Worm (Caenorhabditis elegans) whole organism, L4 larva: Measurements from ENCODE around the gene kvs-5.

Experiments used
- D1046.2 ChIP-seq: fragments of 200-800 bp; sonication (Bioruptor generic); IDR thresholded peaks from 2 replicates; pipeline ENCODE4 v1.3.6; 2022; ENCODE audit warnings: missing genetic modification characterization, missing compliant biosample characterization
- F26F4.8 ChIP-seq: fragments of 200-800 bp; sonication (Bioruptor generic); conservative IDR thresholded peaks from 2 replicates; pipeline ENCODE4 v1.3.6; 2022; ENCODE audit warnings: missing genetic modification characterization, missing compliant biosample characterization
- R02D3.7 ChIP-seq: fragments of 150-350 bp; sonication (generic microtip); optimal IDR thresholded peaks from 3 replicates; lab custom pipeline; 2014; ENCODE audit warnings: missing biosample characterization, missing genetic modification characterization
- T20F7.1 ChIP-seq: fragments of 200-800 bp; sonication (Bioruptor generic); optimal IDR thresholded peaks from 2 replicates; lab custom pipeline; 2018; ENCODE audit warnings: mild to moderate bottlenecking, missing genetic modification characterization, missing compliant biosample characterization
- ZK337.2 ChIP-seq: fragments of 200-800 bp; sonication (Bioruptor generic); IDR thresholded peaks from 2 replicates; pipeline ENCODE4 v1.3.6; 2022; ENCODE audit warnings: missing genetic modification reagents, missing genetic modification characterization, missing compliant biosample characterization
- ZK546.5 ChIP-seq, 2 experiments: sonication (generic microtip); optimal IDR thresholded peaks; 2 replicates each; lab custom pipeline; 2017; ENCODE audit warnings: missing biosample characterization in 2 of 2, missing genetic modification characterization in 2 of 2
- aha-1 ChIP-seq: fragments of 150-350 bp; peaks from one replicate; lab custom pipeline; 2014; ENCODE audit warnings: missing biosample characterization, missing genetic modification characterization
- ama-1 ChIP-seq: fragments of 150-350 bp; optimal IDR thresholded peaks from 2 replicates; lab custom pipeline; 2014; ENCODE audit warnings: inconsistent platforms, mixed read lengths
- attf-4 ChIP-seq: sonication (generic microtip); optimal IDR thresholded peaks from 3 replicates; lab custom pipeline; 2017; ENCODE audit warnings: missing biosample characterization, missing genetic modification characterization
- ceh-82 ChIP-seq: sonication (generic microtip); optimal IDR thresholded peaks from 2 replicates; lab custom pipeline; 2017; ENCODE audit warnings: missing biosample characterization, missing genetic modification characterization
- ctbp-1 ChIP-seq: fragments of 200-800 bp; sonication (Bioruptor generic); IDR thresholded peaks from 2 replicates; pipeline ENCODE4 v1.3.6; 2022; ENCODE audit warnings: missing genetic modification reagents, missing genetic modification characterization, missing compliant biosample characterization
- dmd-6 ChIP-seq: fragments of 200-800 bp; sonication (Bioruptor generic); IDR thresholded peaks from 2 replicates; pipeline ENCODE4 v1.3.6; 2022; ENCODE audit warnings: missing genetic modification reagents, missing genetic modification characterization, missing compliant biosample characterization
- dmd-8 ChIP-seq: fragments of 200-800 bp; sonication (Bioruptor generic); IDR thresholded peaks from 2 replicates; pipeline ENCODE4 v1.3.6; 2022; ENCODE audit warnings: missing genetic modification characterization, missing compliant biosample characterization
- dve-1 ChIP-seq: sonication (generic microtip); optimal IDR thresholded peaks from 2 replicates; lab custom pipeline; 2017; ENCODE audit warnings: antibody characterized with exemption, mild to moderate bottlenecking, missing genetic modification characterization, missing compliant biosample characterization; ENCODE audit not compliant: insufficient read depth
- egl-43 ChIP-seq: fragments of 200-800 bp; sonication (Bioruptor generic); IDR thresholded peaks from 2 replicates; pipeline ENCODE4 v1.3.6; 2022; ENCODE audit warnings: missing genetic modification reagents, missing genetic modification characterization, missing compliant biosample characterization
- hmg-1.1 ChIP-seq: fragments of 200-800 bp; sonication (Bioruptor generic); IDR thresholded peaks from 2 replicates; pipeline ENCODE4 v1.3.6; 2022; ENCODE audit warnings: missing genetic modification reagents, missing genetic modification characterization, missing compliant biosample characterization
- lim-7 ChIP-seq: fragments of 200-800 bp; sonication (Bioruptor generic); IDR thresholded peaks from 2 replicates; pipeline ENCODE4 v1.3.6; 2022; ENCODE audit warnings: missing genetic modification characterization, missing compliant biosample characterization
- lin-1 ChIP-seq: fragments of 200-800 bp; sonication (Bioruptor generic); IDR thresholded peaks from 2 replicates; pipeline ENCODE4 v1.3.6; 2022; ENCODE audit warnings: missing genetic modification reagents, missing genetic modification characterization, missing compliant biosample characterization
- lin-15B ChIP-seq: fragments of 150-350 bp; sonication (generic microtip); optimal IDR thresholded peaks from 3 replicates; lab custom pipeline; 2014; ENCODE audit warnings: missing biosample characterization, missing genetic modification characterization
- lir-3 ChIP-seq: sonication (generic microtip); optimal IDR thresholded peaks from 2 replicates; lab custom pipeline; 2016; ENCODE audit warnings: mild to moderate bottlenecking, missing genetic modification characterization, missing compliant biosample characterization
- lsy-2 ChIP-seq, 2 experiments: fragments of 150-350 bp in 1 of 2; sonication (generic microtip) in 1 of 2; optimal IDR thresholded peaks; 2 replicates each; lab custom pipeline; 2014 to 2017; ENCODE audit warnings: missing biosample characterization in 2 of 2, missing genetic modification characterization in 2 of 2
- madf-9 ChIP-seq: fragments of 200-800 bp; sonication (Bioruptor generic); conservative IDR thresholded peaks from 2 replicates; pipeline ENCODE4 v1.3.6; 2022; ENCODE audit warnings: missing genetic modification reagents, missing genetic modification characterization, missing compliant biosample characterization
- mdl-1 ChIP-seq, 2 experiments: fragments of 150-350 bp in 1 of 2; sonication (generic microtip) in 1 of 2; optimal IDR thresholded peaks; 2 replicates each; lab custom pipeline; 2014 to 2017; ENCODE audit warnings: missing biosample characterization in 2 of 2, missing genetic modification characterization in 2 of 2
- mdt-29 ChIP-seq: fragments of 200-800 bp; sonication (Bioruptor generic); IDR thresholded peaks from 2 replicates; pipeline ENCODE4 v1.3.6; 2022; ENCODE audit warnings: missing genetic modification reagents, missing genetic modification characterization, missing compliant biosample characterization
- mep-1 ChIP-seq: fragments of 150-350 bp; sonication (generic microtip); optimal IDR thresholded peaks from 3 replicates; lab custom pipeline; 2014; ENCODE audit warnings: missing biosample characterization, missing genetic modification characterization
- mxl-2 ChIP-seq: fragments of 200-800 bp; sonication (Bioruptor generic); conservative IDR thresholded peaks from 2 replicates; pipeline ENCODE4 v1.3.6; 2022; ENCODE audit warnings: missing genetic modification reagents, missing genetic modification characterization, missing compliant biosample characterization
- nhr-102 ChIP-seq: sonication (generic microtip); optimal IDR thresholded peaks from 2 replicates; lab custom pipeline; 2016; ENCODE audit warnings: mild to moderate bottlenecking, missing genetic modification characterization, moderate library complexity, missing compliant biosample characterization
- nhr-111 ChIP-seq: fragments of 200-800 bp; sonication (Bioruptor generic); optimal IDR thresholded peaks from 2 replicates; lab custom pipeline; 2018; ENCODE audit warnings: mild to moderate bottlenecking, missing genetic modification characterization, missing compliant biosample characterization
- nhr-237 ChIP-seq: sonication (generic microtip); optimal IDR thresholded peaks from 2 replicates; lab custom pipeline; 2017; ENCODE audit warnings: missing biosample characterization, missing genetic modification characterization
- nhr-25 ChIP-seq: sonication (generic microtip); optimal IDR thresholded peaks from 2 replicates; lab custom pipeline; 2017; ENCODE audit warnings: missing genetic modification characterization, mild to moderate bottlenecking, missing compliant biosample characterization, antibody characterized with exemption, moderate library complexity, borderline replicate concordance; ENCODE audit not compliant: insufficient read depth
- pqm-1 ChIP-seq: sonication (generic microtip); optimal IDR thresholded peaks from 2 replicates; lab custom pipeline; 2017; ENCODE audit warnings: missing biosample characterization, missing genetic modification characterization
- sdz-12 ChIP-seq: fragments of 200-800 bp; sonication (Bioruptor generic); optimal IDR thresholded peaks from 2 replicates; lab custom pipeline; 2018; ENCODE audit warnings: mild to moderate bottlenecking, missing genetic modification characterization, missing compliant biosample characterization
- snpc-1.2 ChIP-seq: fragments of 200-800 bp; sonication (Bioruptor generic); IDR thresholded peaks from 2 replicates; pipeline ENCODE4 v1.3.6; 2022; ENCODE audit warnings: missing genetic modification reagents, missing genetic modification characterization, missing compliant biosample characterization
- spr-1 ChIP-seq: sonication (generic microtip); optimal IDR thresholded peaks from 2 replicates; lab custom pipeline; 2016; ENCODE audit warnings: mild to moderate bottlenecking, missing genetic modification characterization, missing compliant biosample characterization
- tag-97 ChIP-seq: fragments of 200-800 bp; sonication (Bioruptor generic); IDR thresholded peaks from 2 replicates; pipeline ENCODE4 v1.3.6; 2022; ENCODE audit warnings: missing genetic modification characterization, missing compliant biosample characterization
- tra-1 ChIP-seq: fragments of 200-800 bp; sonication (Bioruptor generic); IDR thresholded peaks from 2 replicates; pipeline ENCODE4 v1.3.6; 2022; ENCODE audit warnings: missing genetic modification reagents, missing genetic modification characterization, missing compliant biosample characterization
- unc-39 ChIP-seq: sonication (generic microtip); optimal IDR thresholded peaks from 2 replicates; lab custom pipeline; 2017; ENCODE audit warnings: missing biosample characterization, missing genetic modification characterization
- unc-62 ChIP-seq, 3 experiments: fragments of 150-350 bp in 1 of 3; sonication (generic microtip); optimal IDR thresholded peaks in 2 of 3; peaks in 1 of 3; 1 replicate in 1 of 3; 2 replicates in 2 of 3; lab custom pipeline; 2014 to 2017; ENCODE audit warnings: missing biosample characterization in 3 of 3, missing genetic modification characterization in 3 of 3, missing genetic modification reagents in 3 of 3, missing genotype in 1 of 3
- zip-11 ChIP-seq: fragments of 200-800 bp; sonication (Bioruptor generic); IDR thresholded peaks from 2 replicates; pipeline ENCODE4 v1.3.6; 2022; ENCODE audit warnings: missing genetic modification characterization, missing compliant biosample characterization
- ztf-11 ChIP-seq: fragments of 150-350 bp; optimal IDR thresholded peaks from 2 replicates; lab custom pipeline; 2014; ENCODE audit warnings: missing biosample characterization, missing genetic modification characterization

kvs-5 gene

ce11 chrIV:736447-736846, at the start of gene kvs-5:
kvs-5 (plus strand) TSS chrIV:736747.
- TF ChIP-seq ZK337.2 = no peak
- TF ChIP-seq nhr-25 (tag; lab: Kevin White, UChicago) = no peak
- no peak for TF ChIP-seq D1046.2 (GFP tag; lab: Robert Waterston, UW)
- TF ChIP-seq hmg-1.1 = no peak
- TF ChIP-seq madf-9 = no peak
- TF ChIP-seq tra-1 (GFP tag; lab: Robert Waterston, UW) = no peak
- TF ChIP-seq mxl-2 (GFP tag; lab: Robert Waterston, UW) = no peak

- peak; percentile 5 for TF ChIP-seq aha-1 (tag; lab: Kevin White, UChicago)
- TF ChIP-seq D1046.2 (GFP tag; lab: Robert Waterston, UW) = no peak
- no peak for TF ChIP-seq dmd-8 (GFP tag; lab: Robert Waterston, UW)
- no peak for TF ChIP-seq dve-1 (tag; lab: Kevin White, UChicago)
- no peak for TF ChIP-seq nhr-102 (tag; lab: Kevin White, UChicago)
- no peak for TF ChIP-seq tag-97
- TF ChIP-seq spr-1 (tag; lab: Kevin White, UChicago) = no peak
Observed at ce11 chrIV:698304-698703, 38.2 kb upstream of the kvs-5 start, which contains the start of gene Y55F3C.17. Y55F3C.17 (minus strand) TSS chrIV:698404.

ce11 chrIV:707635-708034, 28.9 kb upstream of the kvs-5 start, which contains the start of gene cutl-26:
cutl-26 (minus strand) TSS chrIV:707735.
- TF ChIP-seq mdl-1 (tag; optimal IDR thresholded peaks at IDR 0.05; lab: Kevin White, UChicago) = no peak
- no peak for TF ChIP-seq aha-1 (tag; lab: Kevin White, UChicago)
- TF ChIP-seq D1046.2 (GFP tag; lab: Robert Waterston, UW) = no peak
- no peak for TF ChIP-seq R02D3.7 (tag; lab: Kevin White, UChicago)
- TF ChIP-seq dmd-6 = no peak
- TF ChIP-seq unc-39 = no peak
- no peak for TF ChIP-seq lir-3 (tag; lab: Kevin White, UChicago)
- no peak for TF ChIP-seq lin-1

ce11 chrIV:715433-715832, 21.1 kb upstream of the kvs-5 start:
- peak in 1 of 2 experiments; percentile 42 for TF ChIP-seq unc-62 (GFP tag; optimal IDR thresholded peaks at IDR 0.05 in 1 of 2; lab: Kevin White, UChicago)
- TF ChIP-seq unc-62 (tag; optimal IDR thresholded peaks at IDR 0.05; lab: Kevin White, UChicago) = no peak
- no peak for TF ChIP-seq nhr-237 (tag; lab: Kevin White, UChicago)

ce11 chrIV:716323-716722, 20.2 kb upstream of the kvs-5 start, which contains the start of gene clec-164:
clec-164 (plus strand) TSS chrIV:716623.
- no peak for TF ChIP-seq dmd-8 (GFP tag; lab: Robert Waterston, UW)
- TF ChIP-seq aha-1 (tag; lab: Kevin White, UChicago) = no peak
- no peak for TF ChIP-seq nhr-111
- no peak for TF ChIP-seq attf-4 (tag; lab: Kevin White, UChicago)
- TF ChIP-seq lim-7 (GFP tag; lab: Robert Waterston, UW) = no peak
- no peak for TF ChIP-seq F26F4.8 (GFP tag; lab: Robert Waterston, UW)
- TF ChIP-seq mdt-29 = no peak
- no peak for TF ChIP-seq D1046.2 (GFP tag; lab: Robert Waterston, UW)
- no peak for TF ChIP-seq ceh-82 (tag; lab: Kevin White, UChicago)

ce11 chrIV:719351-719750, 17.2 kb upstream of the kvs-5 start, which contains the start of gene Y55F3C.10:
Y55F3C.10 (minus strand) TSS chrIV:719451.
- TF ChIP-seq sdz-12 (GFP tag; lab: Kevin White, UChicago) (no peak), lin-15B (tag; lab: Kevin White, UChicago) (no peak), snpc-1.2 (GFP tag; lab: Robert Waterston, UW) (no peak), egl-43 (GFP tag; lab: Robert Waterston, UW) (no peak), zip-11 (no peak), pqm-1 (tag; lab: Kevin White, UChicago) (no peak), T20F7.1 (GFP tag; lab: Kevin White, UChicago) (no peak), ctbp-1 (no peak), ZK546.5 (tag; optimal IDR thresholded peaks at IDR 0.05; lab: Kevin White, UChicago) (no peak), ama-1 (lab: Kevin White, UChicago) (no peak), ztf-11 (tag; lab: Kevin White, UChicago) (no peak), lsy-2 (tag; optimal IDR thresholded peaks at IDR 0.05; lab: Kevin White, UChicago) (no peak), mep-1 (tag; lab: Kevin White, UChicago) (no peak), madf-9 (no peak)
